Fruit fly (Drosophila melanogaster) whole organism, embryonic: ENCODE results near the gene CG10165.

Experiments used
- ATbp ChIP-seq: fragments of 200-800 bp; sonication (Bioruptor generic); optimal IDR thresholded peaks from 2 replicates; lab custom pipeline; 2017; ENCODE audit warnings: missing biosample characterization, mild to moderate bottlenecking, missing genetic modification characterization, missing genetic modification reagents
- Ada2b ChIP-seq: fragments of 200-800 bp; sonication (Bioruptor generic); IDR thresholded peaks from 2 replicates; pipeline ENCODE4 v1.3.6; 2022; ENCODE audit warnings: missing biosample characterization, missing genetic modification characterization
- C15 ChIP-seq: fragments of 200-800 bp; sonication (Bioruptor generic); IDR thresholded peaks from 3 replicates; pipeline ENCODE4 v1.3.6; 2022; ENCODE audit warnings: missing biosample characterization, missing genetic modification characterization
- CG1024 ChIP-seq: fragments of 200-800 bp; sonication (Bioruptor generic); IDR thresholded peaks from 2 replicates; pipeline ENCODE4 v1.3.6; 2022; ENCODE audit warnings: missing biosample characterization, missing genetic modification characterization
- CG10979 ChIP-seq: fragments of 200-800 bp; sonication (Bioruptor generic); optimal IDR thresholded peaks from 2 replicates; lab custom pipeline; 2018; ENCODE audit warnings: missing biosample characterization, mild to moderate bottlenecking, missing genetic modification characterization, moderate library complexity
- CG11398 ChIP-seq: fragments of 200-800 bp; sonication (Bioruptor generic); optimal IDR thresholded peaks from 2 replicates; lab custom pipeline; 2016; ENCODE audit warnings: missing biosample characterization, missing genetic modification characterization
- CG12942 ChIP-seq: fragments of 200-800 bp; sonication (Bioruptor generic); optimal IDR thresholded peaks from 3 replicates; lab custom pipeline; 2016; ENCODE audit warnings: missing biosample characterization, missing genetic modification characterization
- CG13894 ChIP-seq: fragments of 200-800 bp; sonication (Bioruptor generic); optimal IDR thresholded peaks from 3 replicates; lab custom pipeline; 2018; ENCODE audit warnings: missing biosample characterization, mild to moderate bottlenecking, missing genetic modification characterization, moderate library complexity
- CG14860 ChIP-seq: fragments of 200-800 bp; sonication (Bioruptor generic); IDR thresholded peaks from 3 replicates; pipeline ENCODE4 v1.3.6; 2022; ENCODE audit warnings: missing biosample characterization, missing genetic modification characterization; ENCODE audit not compliant: partially characterized antibody
- CG14965 ChIP-seq: fragments of 200-800 bp; sonication (Bioruptor generic); optimal IDR thresholded peaks from 2 replicates; lab custom pipeline; 2016; ENCODE audit warnings: missing biosample characterization, missing genetic modification characterization, borderline replicate concordance
- CG15479 ChIP-seq: fragments of 200-800 bp; sonication (Bioruptor generic); optimal IDR thresholded peaks from 3 replicates; lab custom pipeline; 2019; ENCODE audit warnings: missing biosample characterization, mild to moderate bottlenecking, missing genetic modification characterization, moderate library complexity
- CG1603 ChIP-seq: fragments of 200-800 bp; sonication (Bioruptor generic); optimal IDR thresholded peaks from 2 replicates; lab custom pipeline; 2019; ENCODE audit warnings: missing biosample characterization, mild to moderate bottlenecking, missing genetic modification characterization, moderate library complexity
- CG16863 ChIP-seq: fragments of 200-800 bp; sonication (Bioruptor generic); optimal IDR thresholded peaks from 3 replicates; lab custom pipeline; 2016; ENCODE audit warnings: missing biosample characterization, missing genetic modification characterization
- CG18011 ChIP-seq: fragments of 200-800 bp; sonication (Bioruptor generic); optimal IDR thresholded peaks from 2 replicates; lab custom pipeline; 2017; ENCODE audit warnings: missing biosample characterization, missing genetic modification characterization, mild to moderate bottlenecking, moderate library complexity, missing genotype
- CG30403 ChIP-seq: fragments of 200-800 bp; sonication (Bioruptor generic); optimal IDR thresholded peaks from 3 replicates; lab custom pipeline; 2016; ENCODE audit warnings: missing biosample characterization, missing genetic modification characterization
- CG3163 ChIP-seq: fragments of 200-800 bp; sonication (Bioruptor generic); optimal IDR thresholded peaks from 3 replicates; lab custom pipeline; 2016; ENCODE audit warnings: missing biosample characterization, missing genetic modification characterization
- CG3281 ChIP-seq: fragments of 200-800 bp; sonication (Bioruptor generic); optimal IDR thresholded peaks from 3 replicates; lab custom pipeline; 2017; ENCODE audit warnings: missing biosample characterization, mild to moderate bottlenecking, missing genetic modification characterization
- CG6765 ChIP-seq: fragments of 200-800 bp; sonication (Bioruptor generic); optimal IDR thresholded peaks from 3 replicates; lab custom pipeline; 2017; ENCODE audit warnings: missing biosample characterization, mild to moderate bottlenecking, missing genetic modification characterization
- CG8281 ChIP-seq: fragments of 200-800 bp; sonication (Bioruptor generic); optimal IDR thresholded peaks from 2 replicates; lab custom pipeline; 2018; ENCODE audit warnings: missing biosample characterization, mild to moderate bottlenecking, missing genetic modification characterization, moderate library complexity
- CG8944 ChIP-seq: fragments of 200-800 bp; sonication (Bioruptor generic); optimal IDR thresholded peaks from 3 replicates; lab custom pipeline; 2016; ENCODE audit warnings: missing biosample characterization, missing genetic modification characterization
- CG9876 ChIP-seq: fragments of 200-800 bp; sonication (Bioruptor generic); optimal IDR thresholded peaks from 2 replicates; lab custom pipeline; 2016; ENCODE audit warnings: missing biosample characterization, missing genetic modification characterization
- D19A ChIP-seq: fragments of 200-800 bp; optimal IDR thresholded peaks from 3 replicates; lab custom pipeline; 2019; ENCODE audit warnings: missing biosample characterization, mild to moderate bottlenecking, missing genetic modification characterization, moderate library complexity
- Dip2 ChIP-seq: fragments of 200-800 bp; sonication (Bioruptor generic); IDR thresholded peaks from 2 replicates; pipeline ENCODE4 v1.3.6; 2022; ENCODE audit warnings: missing biosample characterization, missing genetic modification characterization
- Dll ChIP-seq: fragments of 200-800 bp; sonication (Bioruptor generic); IDR thresholded peaks from 4 replicates; pipeline ENCODE4 v1.3.6; 2022; ENCODE audit warnings: missing biosample characterization, missing genetic modification characterization; ENCODE audit not compliant: partially characterized antibody
- Doc3 ChIP-seq: fragments of 200-800 bp; sonication (Bioruptor generic); IDR thresholded peaks from 3 replicates; pipeline ENCODE4 v1.3.6; 2022; ENCODE audit warnings: missing biosample characterization, missing genetic modification characterization; ENCODE audit not compliant: partially characterized antibody
- Dp ChIP-seq: fragments of 200-800 bp; sonication (Bioruptor generic); optimal IDR thresholded peaks from 2 replicates; lab custom pipeline; 2018; ENCODE audit warnings: missing biosample characterization, mild to moderate bottlenecking, missing genetic modification characterization, moderate library complexity
- E2f1 ChIP-seq: fragments of 200-800 bp; sonication (Bioruptor generic); IDR thresholded peaks from 2 replicates; pipeline ENCODE4 v1.3.6; 2022; ENCODE audit warnings: missing biosample characterization, missing genetic modification characterization
- E2f2 ChIP-seq: fragments of 200-800 bp; sonication (Bioruptor generic); IDR thresholded peaks from 2 replicates; pipeline ENCODE4 v1.3.6; 2022; ENCODE audit warnings: missing biosample characterization, missing genetic modification characterization
- MBD-R2 ChIP-seq: fragments of 200-800 bp; sonication (Bioruptor generic); IDR thresholded peaks from 2 replicates; pipeline ENCODE4 v1.3.6; 2022; ENCODE audit warnings: missing biosample characterization, missing genetic modification characterization
- Sin3A ChIP-seq: fragments of >200 bp; optimal IDR thresholded peaks from 2 replicates; lab custom pipeline; 2018
- Sox100B ChIP-seq: fragments of 200-800 bp; sonication (Bioruptor generic); optimal IDR thresholded peaks from 3 replicates; lab custom pipeline; 2018; ENCODE audit warnings: missing biosample characterization, mild to moderate bottlenecking, missing genetic modification characterization
- Usf ChIP-seq: fragments of 200-800 bp; sonication (Bioruptor generic); optimal IDR thresholded peaks from 2 replicates; lab custom pipeline; 2017; ENCODE audit warnings: missing genotype, missing biosample characterization, missing genetic modification characterization
- Xrp1 ChIP-seq: fragments of 200-800 bp; sonication (Bioruptor generic); IDR thresholded peaks from 2 replicates; pipeline ENCODE4 v1.3.6; 2022; ENCODE audit warnings: missing biosample characterization, missing genetic modification characterization
- ato ChIP-seq: fragments of 200-800 bp; sonication (Bioruptor generic); IDR thresholded peaks from 2 replicates; pipeline ENCODE4 v1.3.6; 2022; ENCODE audit warnings: missing biosample characterization, missing genetic modification characterization; ENCODE audit not compliant: partially characterized antibody
- corto ChIP-seq: fragments of 200-800 bp; sonication (Bioruptor generic); optimal IDR thresholded peaks from 2 replicates; lab custom pipeline; 2016; ENCODE audit warnings: missing biosample characterization, mild to moderate bottlenecking, missing genetic modification characterization, moderate library complexity
- dati ChIP-seq: fragments of 200-800 bp; sonication (Bioruptor generic); IDR thresholded peaks from 2 replicates; pipeline ENCODE4 v1.3.6; 2022; ENCODE audit warnings: missing biosample characterization, missing genetic modification characterization
- ewg ChIP-seq: fragments of 200-800 bp; sonication (Bioruptor generic); optimal IDR thresholded peaks from 3 replicates; lab custom pipeline; 2017; ENCODE audit warnings: mild to moderate bottlenecking, missing biosample characterization, missing genetic modification reagents, missing genetic modification characterization
- eyg ChIP-seq: fragments of 200-800 bp; sonication (Bioruptor generic); optimal IDR thresholded peaks from 3 replicates; lab custom pipeline; 2016; ENCODE audit warnings: missing biosample characterization, missing genetic modification characterization
- fd102C ChIP-seq: fragments of 200-800 bp; sonication (Bioruptor generic); optimal IDR thresholded peaks from 2 replicates; lab custom pipeline; 2018; ENCODE audit warnings: missing biosample characterization, mild to moderate bottlenecking, missing genetic modification characterization, moderate library complexity
- fd96Cb ChIP-seq: fragments of 200-800 bp; sonication (Bioruptor generic); optimal IDR thresholded peaks from 2 replicates; lab custom pipeline; 2018; ENCODE audit warnings: missing biosample characterization, mild to moderate bottlenecking, missing genetic modification characterization, moderate library complexity
- gsb ChIP-seq: fragments of 200-800 bp; sonication (Bioruptor generic); IDR thresholded peaks from 2 replicates; pipeline ENCODE4 v1.3.6; 2022; ENCODE audit warnings: missing biosample characterization, missing genetic modification characterization
- gsb-n ChIP-seq: fragments of 200-800 bp; sonication (Bioruptor generic); optimal IDR thresholded peaks from 3 replicates; lab custom pipeline; 2018; ENCODE audit warnings: missing biosample characterization, mild to moderate bottlenecking, missing genetic modification characterization
- ham ChIP-seq: fragments of 200-800 bp; sonication (Bioruptor generic); IDR thresholded peaks from 2 replicates; pipeline ENCODE4 v1.3.6; 2022; ENCODE audit warnings: missing biosample characterization, missing genetic modification characterization
- klu ChIP-seq: fragments of 200-800 bp; sonication (Bioruptor generic); IDR thresholded peaks from 2 replicates; pipeline ENCODE4 v1.3.6; 2022; ENCODE audit warnings: missing biosample characterization, missing genetic modification characterization
- pros ChIP-seq: fragments of 200-800 bp; sonication (Bioruptor generic); optimal IDR thresholded peaks from 3 replicates; lab custom pipeline; 2019; ENCODE audit warnings: missing biosample characterization, mild to moderate bottlenecking, missing genetic modification characterization, moderate library complexity
- toy ChIP-seq: fragments of 200-800 bp; sonication (Bioruptor generic); IDR thresholded peaks from 2 replicates; pipeline ENCODE4 v1.3.6; 2022; ENCODE audit warnings: missing biosample characterization, missing genetic modification characterization
- vvl ChIP-seq: fragments of 200-800 bp; sonication (Bioruptor generic); IDR thresholded peaks from 2 replicates; pipeline ENCODE4 v1.3.6; 2022; ENCODE audit warnings: missing biosample characterization, missing genetic modification characterization
- wor ChIP-seq: fragments of 200-800 bp; sonication (Bioruptor generic); IDR thresholded peaks from 2 replicates; pipeline ENCODE4 v1.3.6; 2022; ENCODE audit warnings: missing biosample characterization, missing genetic modification characterization

Gene CG10165

DNA sequence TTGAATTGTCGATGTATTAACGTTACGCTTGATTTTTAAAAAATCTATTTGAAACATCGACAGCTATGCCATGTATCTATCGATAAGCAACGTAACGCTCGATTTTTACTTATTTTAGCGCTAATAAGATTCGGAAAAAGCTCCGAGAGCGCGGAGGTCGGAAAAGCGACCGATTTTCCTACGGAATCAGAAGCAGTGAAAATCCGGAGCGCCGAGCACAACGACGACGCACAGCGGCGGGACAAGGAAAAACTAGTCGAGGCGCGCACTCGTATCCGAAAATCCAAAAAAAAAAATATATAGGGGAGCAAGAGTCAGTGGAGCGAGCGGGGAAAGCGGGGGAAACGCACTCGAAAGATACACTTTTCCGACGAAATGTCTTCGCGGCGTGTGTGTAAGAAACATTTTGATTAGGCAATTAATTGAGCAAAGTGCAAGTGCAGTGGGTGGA lies 11.4 kb downstream of the CG10165 start, which contains the start of gene CG10132 (continued):
- TF ChIP-seq Dll (GFP tag; lab: Robert Waterston, UW) (peak; percentile 53; the same call in 1 of the 4 replicates), ato (GFP tag; lab: Robert Waterston, UW) (peak; percentile 53), CG8944 (GFP tag; lab: Kevin White, UChicago) (no peak), Sin3A (lab: Kevin White, UChicago) (no peak), Xrp1 (GFP tag; lab: Robert Waterston, UW) (no peak), CG1603 (no peak), CG18011 (GFP tag; lab: Kevin White, UChicago) (no peak), CG14860 (0 out of 3 replicates have a peak, but pooled peaks have one; percentile 58), E2f1 (GFP tag; lab: Robert Waterston, UW) (no peak), MBD-R2 (GFP tag; lab: Robert Waterston, UW) (0 out of 2 replicates have a peak, but pooled peaks have one; percentile 10), CG15479 (GFP tag; lab: Kevin White, UChicago) (no peak)

DNA sequence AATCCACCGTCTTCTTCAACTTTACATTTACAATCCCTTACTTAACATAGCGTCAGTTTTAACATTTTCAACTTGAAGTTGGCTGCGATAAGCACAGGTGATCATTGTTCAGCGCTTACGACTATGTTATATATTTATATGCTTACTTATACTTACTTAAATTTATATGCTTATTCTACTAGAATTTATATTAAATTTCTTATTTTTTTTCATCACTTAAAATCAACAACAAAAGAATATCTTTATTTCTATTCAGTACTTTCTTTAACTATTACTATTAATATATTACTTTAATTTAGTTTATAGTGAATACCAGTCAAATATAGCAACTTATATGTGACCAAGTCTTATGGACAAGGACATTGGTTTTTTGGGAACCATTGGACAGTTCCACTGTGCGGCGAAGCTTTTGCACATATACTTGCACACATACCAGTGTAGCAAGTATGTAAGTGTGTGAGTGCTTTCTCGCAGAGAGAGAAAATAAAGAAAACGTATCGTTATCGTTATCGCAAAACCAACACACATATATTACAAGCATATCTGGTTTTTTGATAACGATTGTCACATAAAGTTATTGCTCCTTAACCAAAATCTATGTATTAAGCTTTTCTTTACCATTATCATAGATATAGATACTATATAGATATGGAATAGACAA lies 12.8 kb downstream of the CG10165 start, which contains the start of gene Hasp:
Hasp (minus strand) TSS at position 51 of the 661 bp plus-strand sequence.
- TF ChIP-seq CG14965 (GFP tag; lab: Kevin White, UChicago) (no peak), E2f2 (GFP tag; lab: Robert Waterston, UW) (peak; percentile 33), ATbp (GFP tag; lab: Kevin White, UChicago) (peak; percentile 44), eyg (GFP tag; lab: Kevin White, UChicago) (no peak), CG16863 (GFP tag; lab: Kevin White, UChicago) (no peak), CG10979 (tag; lab: Kevin White, UChicago) (peak; percentile 74), gsb (GFP tag; lab: Robert Waterston, UW) (no peak), CG13894 (tag; lab: Kevin White, UChicago) (peak; percentile 23), gsb-n (tag; lab: Kevin White, UChicago) (no peak), Doc3 (peak; percentile 50; the same call in 2 of the 3 replicates), CG3163 (no peak), ham (GFP tag; lab: Robert Waterston, UW) (no peak), CG12942 (GFP tag; lab: Kevin White, UChicago) (peak; percentile 46), corto (GFP tag; lab: Kevin White, UChicago) (no peak), CG6765 (GFP tag; lab: Kevin White, UChicago) (no peak), dati (GFP tag; lab: Robert Waterston, UW) (no peak), Ada2b (GFP tag; lab: Robert Waterston, UW) (0 out of 2 replicates have a peak, but pooled peaks have one; percentile 23), toy (no peak), Dp (GFP tag; lab: Kevin White, UChicago) (peak; percentile 7), CG3281 (peak; percentile 64), ewg (GFP tag; lab: Kevin White, UChicago) (peak; percentile 41), D19A (peak; percentile 72), CG8281 (tag; lab: Kevin White, UChicago) (no peak), C15 (GFP tag; lab: Robert Waterston, UW) (peak; percentile 16; the same call in 1 of the 3 replicates), wor (GFP tag; lab: Robert Waterston, UW) (no peak), CG9876 (GFP tag; lab: Kevin White, UChicago) (no peak), pros (no peak), vvl (peak; percentile 83), CG1024 (GFP tag; lab: Robert Waterston, UW) (peak; percentile 3; the same call in 1 of the 2 replicates), fd102C (GFP tag; lab: Kevin White, UChicago) (no peak), Dip2 (GFP tag; lab: Robert Waterston, UW) (no peak), CG11398 (GFP tag; lab: Kevin White, UChicago) (no peak), CG30403 (GFP tag; lab: Kevin White, UChicago) (peak; percentile 51), Sox100B (no peak), Usf (GFP tag; lab: Kevin White, UChicago) (no peak), fd96Cb (peak; percentile 69), klu (GFP tag; lab: Robert Waterston, UW) (no peak)
